Fruit fly (Drosophila melanogaster): ENCODE data around the gene ScsbetaG.

DNA sequence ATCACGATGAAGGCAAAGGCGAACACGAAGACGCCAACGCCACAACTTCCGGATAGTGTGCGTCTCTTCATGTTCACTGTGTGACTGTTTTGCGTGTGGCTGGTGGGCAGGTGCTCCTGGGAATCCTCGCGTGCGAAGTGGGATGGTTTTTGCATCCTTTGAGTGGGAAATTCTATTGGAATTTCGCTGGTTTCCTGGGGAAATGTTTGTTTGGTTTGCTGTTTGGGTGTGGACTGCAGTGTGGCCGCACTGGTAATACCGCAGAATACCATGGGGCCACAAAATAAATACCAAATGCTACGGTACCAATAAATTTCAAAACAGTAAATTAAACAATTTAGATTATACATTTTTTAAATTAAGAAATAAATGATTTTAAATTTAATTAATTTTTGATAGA is 2.1 kb downstream of the ScsbetaG start, which contains the start of gene sinu:
- TF ChIP-seq sisA (GFP tag; IDR thresholded peaks at IDR 0.05) (no peak), CG3838 (GFP tag; optimal IDR thresholded peaks at IDR 0.05) (no peak), kay (GFP tag; optimal IDR thresholded peaks at IDR 0.05) (no peak), lbe (GFP tag; optimal IDR thresholded peaks at IDR 0.05) (no peak), CG7786 (GFP tag; optimal IDR thresholded peaks at IDR 0.05) (no peak), gt (GFP tag; IDR thresholded peaks at IDR 0.05) (no peak)

Data from whole organism, embryonic.